Worm (Caenorhabditis elegans): ENCODE results near the gene C14C11.1.

Gene C14C11.1

DNA sequence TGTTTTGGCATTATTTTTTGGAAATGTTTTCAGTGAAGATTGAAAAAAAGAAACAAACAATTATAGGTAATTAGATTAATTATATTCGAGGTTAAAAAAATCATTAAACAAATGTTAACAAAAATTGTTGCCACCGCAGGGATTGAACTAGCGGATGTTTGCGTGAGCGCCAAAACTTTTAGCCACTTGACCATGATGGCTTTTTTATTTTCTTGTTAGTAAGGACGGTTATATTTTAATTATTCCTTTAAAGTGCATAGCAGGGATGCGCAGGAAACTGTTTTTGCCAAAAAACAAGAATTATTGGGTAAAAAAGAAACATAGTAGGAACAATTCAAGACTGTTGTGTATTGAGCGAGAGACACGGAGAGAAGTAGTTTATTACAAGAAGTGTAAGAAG is 3.9 kb downstream of the C14C11.1 start (continued):
- TF ChIP-seq lim-7 (GFP tag; IDR thresholded peaks at IDR 0.05), result peak; percentile 98
- no peak for TF ChIP-seq aly-2 (tag; optimal IDR thresholded peaks at IDR 0.05)
- TF ChIP-seq dmd-9 (GFP tag; IDR thresholded peaks at IDR 0.05), result no peak
- no peak for TF ChIP-seq dpl-1 (GFP tag; optimal IDR thresholded peaks at IDR 0.05)
- peak; percentile 44; the same call in 1 of the 2 replicates for TF ChIP-seq ceh-20 (GFP tag; IDR thresholded peaks at IDR 0.05)
- no peak for TF ChIP-seq ama-1 (optimal IDR thresholded peaks at IDR 0.05)
- no peak for TF ChIP-seq daf-12 (tag; optimal IDR thresholded peaks at IDR 0.05)
- TF ChIP-seq mdl-1 (tag; optimal IDR thresholded peaks at IDR 0.05), result no peak
- peak; percentile 62; the same call in 1 of the 2 replicates for TF ChIP-seq zfp-3 (GFP tag; conservative IDR thresholded peaks at IDR 0.05)
- no peak for TF ChIP-seq set-16 (GFP tag; IDR thresholded peaks at IDR 0.05)
- no peak for TF ChIP-seq ZK546.5 (tag; optimal IDR thresholded peaks at IDR 0.05)
- TF ChIP-seq aha-1 (tag), result peak; percentile 71
- TF ChIP-seq ceh-32 (tag; optimal IDR thresholded peaks at IDR 0.05; ENCODE audit: poor library complexity), result no peak
- no peak for TF ChIP-seq nhr-28 (tag; optimal IDR thresholded peaks at IDR 0.05)
- no peak for TF ChIP-seq F10B5.3 (tag; optimal IDR thresholded peaks at IDR 0.05)
- TF ChIP-seq unc-130 (GFP tag; optimal IDR thresholded peaks at IDR 0.05), result peak; percentile 43
- TF ChIP-seq egl-27 (tag; optimal IDR thresholded peaks at IDR 0.05), result no peak
- no peak for TF ChIP-seq unc-39 (tag; optimal IDR thresholded peaks at IDR 0.05)
- TF ChIP-seq pha-4 (GFP tag; IDR thresholded peaks at IDR 0.05), result peak; percentile 91
- no peak for TF ChIP-seq pha-4 (tag; optimal IDR thresholded peaks at IDR 0.05)
- no peak for TF ChIP-seq nhr-25 (tag; optimal IDR thresholded peaks at IDR 0.05; ENCODE audit: borderline replicate concordance, insufficient read depth)
- TF ChIP-seq fos-1 (tag; optimal IDR thresholded peaks at IDR 0.05), result no peak
- peak; percentile 95 for TF ChIP-seq arid-1 (GFP tag; conservative IDR thresholded peaks at IDR 0.05)
- TF ChIP-seq ceh-44 (GFP tag; IDR thresholded peaks at IDR 0.05), result no peak
- peak; percentile 76 for TF ChIP-seq lin-29 (GFP tag; IDR thresholded peaks at IDR 0.05)
- TF ChIP-seq spr-3 (GFP tag; optimal IDR thresholded peaks at IDR 0.05), result peak; percentile 60
- peak; percentile 68 to 100; a peak in 3 of 4 replicates for TF ChIP-seq madf-5 (GFP tag; IDR thresholded peaks at IDR 0.05)
- peak; percentile 86 for TF ChIP-seq egl-43 (GFP tag; IDR thresholded peaks at IDR 0.05)
- TF ChIP-seq cey-2 (tag; optimal IDR thresholded peaks at IDR 0.05; ENCODE audit: borderline replicate concordance, insufficient read depth), result no peak
- peak; percentile 29 for TF ChIP-seq dmd-6 (GFP tag; IDR thresholded peaks at IDR 0.05)
- no peak for TF ChIP-seq ceh-82 (tag; optimal IDR thresholded peaks at IDR 0.05)
- peak; percentile 29 for TF ChIP-seq lin-13 (GFP tag; optimal IDR thresholded peaks at IDR 0.05)
- peak; percentile 85 for TF ChIP-seq lin-38 (GFP tag; IDR thresholded peaks at IDR 0.05)
- peak; percentile 57 for TF ChIP-seq nhr-48 (tag; optimal IDR thresholded peaks at IDR 0.05)
- TF ChIP-seq ceh-62 (tag; optimal IDR thresholded peaks at IDR 0.05), result no peak
- peak; percentile 47; the same call in 1 of the 2 replicates for TF ChIP-seq saeg-2 (GFP tag; IDR thresholded peaks at IDR 0.05)
- no peak for TF ChIP-seq daf-8 (GFP tag; IDR thresholded peaks at IDR 0.05)
- peak; percentile 83 for TF ChIP-seq tra-1 (GFP tag; IDR thresholded peaks at IDR 0.05)
- TF ChIP-seq rbr-2 (tag; optimal IDR thresholded peaks at IDR 0.05), result peak; percentile 19
- peak; percentile 86 for TF ChIP-seq php-3 (GFP tag; IDR thresholded peaks at IDR 0.05)
- no peak for TF ChIP-seq lin-39 (tag; optimal IDR thresholded peaks at IDR 0.05)
- peak; percentile 75 for TF ChIP-seq vab-7 (GFP tag; IDR thresholded peaks at IDR 0.05)
- no peak for TF ChIP-seq ces-1 (GFP tag; optimal IDR thresholded peaks at IDR 0.05)
- peak; percentile 83; the same call in 1 of the 2 replicates for TF ChIP-seq nhr-41 (GFP tag; IDR thresholded peaks at IDR 0.05)
- TF ChIP-seq gei-8 (GFP tag; optimal IDR thresholded peaks at IDR 0.05), result peak; percentile 62
- TF ChIP-seq fkh-10 (GFP tag; optimal IDR thresholded peaks at IDR 0.05), result no peak
- TF ChIP-seq hlh-30 (tag; optimal IDR thresholded peaks at IDR 0.05; ENCODE audit: insufficient read depth), result peak; percentile 14
- TF ChIP-seq ztf-11 (tag; optimal IDR thresholded peaks at IDR 0.05), result no peak
- TF ChIP-seq snpc-1.2 (GFP tag; IDR thresholded peaks at IDR 0.05), result peak; percentile 88
- no peak for TF ChIP-seq dve-1 (tag; optimal IDR thresholded peaks at IDR 0.05; ENCODE audit: insufficient read depth)
- TF ChIP-seq ctbp-1 (GFP tag; IDR thresholded peaks at IDR 0.05), result peak; percentile 85

Data from whole organism, L4 larva.